Fruit fly (Drosophila melanogaster): ENCODE measurements around the gene Rpt2.

The Rpt2 gene

dm6 chr3R:23962781-23963222, 31.4 kb upstream of the Rpt2 start, which contains the start of gene CG31140:
Gene CG31140, plus strand, starts transcription at chr3R:23963180.
- TF ChIP-seq CG7045 (GFP tag; optimal IDR thresholded peaks at IDR 0.05) (peak; percentile 20), pad (GFP tag; optimal IDR thresholded peaks at IDR 0.05) (peak; percentile 71), CG1620 (GFP tag; optimal IDR thresholded peaks at IDR 0.05) (no peak), Hr96 (GFP tag; optimal IDR thresholded peaks at IDR 0.05) (peak; percentile 9)

DNA sequence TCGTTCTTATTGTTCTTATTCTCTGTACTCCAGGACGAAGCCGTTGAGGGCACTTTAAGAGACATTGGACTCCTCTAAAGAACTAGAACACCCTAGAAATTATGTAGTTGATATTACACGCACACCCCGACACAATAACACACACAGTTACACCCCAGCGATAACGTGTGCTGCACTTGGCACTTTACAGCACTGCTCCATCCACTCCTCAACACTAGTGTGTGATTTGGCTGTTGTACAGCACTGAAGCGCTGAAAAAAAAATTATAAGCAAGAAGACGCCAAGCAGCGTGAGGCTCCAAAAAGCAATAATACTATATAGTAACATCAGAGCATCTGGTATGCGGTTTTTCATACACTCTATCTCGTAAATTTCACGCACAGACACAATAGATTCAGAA, 29.5 kb upstream of the Rpt2 start:
- TF ChIP-seq CG7101 (tag; optimal IDR thresholded peaks at IDR 0.05) (no peak), pad (GFP tag; optimal IDR thresholded peaks at IDR 0.05) (no peak), toe (GFP tag; optimal IDR thresholded peaks at IDR 0.05) (no peak), CG1620 (GFP tag; optimal IDR thresholded peaks at IDR 0.05) (no peak), CG33017 (tag; optimal IDR thresholded peaks at IDR 0.05) (no peak), tj (GFP tag; optimal IDR thresholded peaks at IDR 0.05) (no peak), Hr96 (GFP tag; optimal IDR thresholded peaks at IDR 0.05) (no peak), CG14711 (tag; optimal IDR thresholded peaks at IDR 0.05) (no peak), ovo (GFP tag; optimal IDR thresholded peaks at IDR 0.05) (no peak), bab1 (GFP tag; optimal IDR thresholded peaks at IDR 0.05) (no peak), kay (GFP tag; ENCODE audit: borderline replicate concordance) (no peak), Crg-1 (GFP tag; optimal IDR thresholded peaks at IDR 0.05) (no peak), cnc (optimal IDR thresholded peaks at IDR 0.05) (no peak), CG12768 (GFP tag; optimal IDR thresholded peaks at IDR 0.05) (no peak), cic (GFP tag; optimal IDR thresholded peaks at IDR 0.05) (no peak), CG7045 (GFP tag; optimal IDR thresholded peaks at IDR 0.05) (no peak), CG5204 (GFP tag; optimal IDR thresholded peaks at IDR 0.05) (no peak), CG11617 (GFP tag; optimal IDR thresholded peaks at IDR 0.05) (no peak), Clk (GFP tag; optimal IDR thresholded peaks at IDR 0.05) (no peak)

dm6 chr3R:23958091-23958838, 26.9 kb upstream of the Rpt2 start, which contains the start of the genes GluProRS and AP-1sigma:
Gene GluProRS, minus strand, starts transcription at chr3R:23958391.
Gene AP-1sigma, plus strand, starts transcription at chr3R:23958651.
- TF ChIP-seq toe (GFP tag; optimal IDR thresholded peaks at IDR 0.05) (peak; percentile 93), bab1 (GFP tag; optimal IDR thresholded peaks at IDR 0.05) (peak; percentile 89), CG1620 (GFP tag; optimal IDR thresholded peaks at IDR 0.05) (peak; percentile 91), CG7101 (tag; optimal IDR thresholded peaks at IDR 0.05) (peak; percentile 88), pad (GFP tag; optimal IDR thresholded peaks at IDR 0.05) (peak; percentile 72), CG14711 (tag; optimal IDR thresholded peaks at IDR 0.05) (peak; percentile 85), tj (GFP tag; optimal IDR thresholded peaks at IDR 0.05) (peak; percentile 63), CG5204 (GFP tag; optimal IDR thresholded peaks at IDR 0.05) (peak; percentile 91), Mnt (GFP tag; optimal IDR thresholded peaks at IDR 0.05) (peak; percentile 88), cic (GFP tag; optimal IDR thresholded peaks at IDR 0.05) (peak; percentile 45), CG7045 (GFP tag; optimal IDR thresholded peaks at IDR 0.05) (peak; percentile 83), CG11617 (GFP tag; optimal IDR thresholded peaks at IDR 0.05) (peak; percentile 83), CG12768 (GFP tag; optimal IDR thresholded peaks at IDR 0.05) (peak; percentile 82), cnc (optimal IDR thresholded peaks at IDR 0.05) (no peak), CG33017 (tag; optimal IDR thresholded peaks at IDR 0.05) (peak; percentile 73), kay (GFP tag; ENCODE audit: borderline replicate concordance) (no peak), Clk (GFP tag; optimal IDR thresholded peaks at IDR 0.05) (peak; percentile 83), Hr96 (GFP tag; optimal IDR thresholded peaks at IDR 0.05) (peak; percentile 79), ovo (GFP tag; optimal IDR thresholded peaks at IDR 0.05) (peak; percentile 81), Crg-1 (GFP tag; optimal IDR thresholded peaks at IDR 0.05) (peak; percentile 84)

- TF ChIP-seq CG1620 (GFP tag; optimal IDR thresholded peaks at IDR 0.05) (no peak), toe (GFP tag; optimal IDR thresholded peaks at IDR 0.05) (no peak), CG33017 (tag; optimal IDR thresholded peaks at IDR 0.05) (no peak), kay (GFP tag; ENCODE audit: borderline replicate concordance) (no peak), Hr96 (GFP tag; optimal IDR thresholded peaks at IDR 0.05) (no peak), Mnt (GFP tag; optimal IDR thresholded peaks at IDR 0.05) (no peak), tj (GFP tag; optimal IDR thresholded peaks at IDR 0.05) (no peak), cnc (optimal IDR thresholded peaks at IDR 0.05) (no peak), cic (GFP tag; optimal IDR thresholded peaks at IDR 0.05) (no peak), CG7045 (GFP tag; optimal IDR thresholded peaks at IDR 0.05) (no peak), Clk (GFP tag; optimal IDR thresholded peaks at IDR 0.05) (no peak), Crg-1 (GFP tag; optimal IDR thresholded peaks at IDR 0.05) (no peak), CG11617 (GFP tag; optimal IDR thresholded peaks at IDR 0.05) (no peak), ovo (GFP tag; optimal IDR thresholded peaks at IDR 0.05) (no peak), CG14711 (tag; optimal IDR thresholded peaks at IDR 0.05) (no peak), CG7101 (tag; optimal IDR thresholded peaks at IDR 0.05) (no peak), pad (GFP tag; optimal IDR thresholded peaks at IDR 0.05) (no peak), CG5204 (GFP tag; optimal IDR thresholded peaks at IDR 0.05) (no peak), bab1 (GFP tag; optimal IDR thresholded peaks at IDR 0.05) (no peak)
Measured at dm6 chr3R:23955380-23955779, 24.0 kb upstream of the Rpt2 start.

DNA sequence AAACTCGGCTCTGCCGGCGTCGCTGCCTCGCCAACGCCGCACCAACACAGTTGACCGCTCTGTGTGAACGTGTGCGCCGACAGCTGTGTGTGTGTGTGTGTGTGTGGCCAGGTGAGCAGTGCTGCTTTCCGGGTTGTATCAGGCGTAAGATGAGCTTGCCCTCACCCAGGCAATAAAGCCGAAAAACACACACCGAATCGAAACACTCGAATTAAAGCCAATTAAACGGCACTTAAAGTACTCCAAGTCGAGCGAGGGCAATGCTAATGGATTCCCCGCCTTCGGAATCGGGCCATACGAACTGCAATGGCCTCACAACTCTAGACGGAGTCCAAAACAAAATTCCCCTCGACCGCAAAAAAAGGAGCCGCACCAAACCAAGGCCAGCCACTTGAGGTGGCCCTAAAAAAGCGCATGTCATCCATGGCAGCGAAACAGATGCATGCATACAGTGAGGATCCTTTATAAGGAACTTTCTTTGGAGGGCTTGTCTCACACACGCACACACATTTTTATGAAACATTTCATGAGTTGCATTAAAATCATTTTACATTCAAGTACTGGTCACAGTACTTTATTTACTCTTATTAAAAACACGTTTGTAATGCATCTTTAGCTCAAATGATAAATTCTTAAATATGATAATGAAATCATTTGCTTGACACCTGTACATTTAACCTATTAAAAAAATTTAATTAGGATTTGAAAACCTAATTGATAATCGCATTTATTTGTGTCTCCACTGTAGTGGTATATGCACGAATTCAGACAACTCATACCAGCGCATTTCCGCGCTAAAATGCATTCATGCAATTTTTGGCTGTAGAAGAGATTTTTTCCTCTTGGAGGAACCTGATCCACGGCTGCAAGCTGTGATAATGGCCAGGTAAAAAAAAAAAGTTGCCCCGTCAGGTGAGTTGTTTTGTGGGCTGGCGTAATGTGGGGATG, 17.4 kb upstream of the Rpt2 start:
- peak; percentile 68 for TF ChIP-seq tj (GFP tag; optimal IDR thresholded peaks at IDR 0.05)
- TF ChIP-seq CG1620 (GFP tag; optimal IDR thresholded peaks at IDR 0.05): no peak

DNA sequence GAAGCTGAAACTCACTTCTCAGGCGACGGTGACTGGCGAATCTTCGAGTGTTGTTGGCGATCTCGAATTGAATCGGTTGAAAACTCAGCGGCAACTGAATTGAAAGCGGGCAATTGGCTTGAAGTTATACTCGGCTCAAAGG, 16.8 kb upstream of the Rpt2 start, which contains the start of gene CG12268:
TSS of gene CG12268 (minus strand) at position 101 of the 142 bp plus-strand sequence.
- no peak for TF ChIP-seq Mnt (GFP tag; optimal IDR thresholded peaks at IDR 0.05)
- no peak for TF ChIP-seq ovo (GFP tag; optimal IDR thresholded peaks at IDR 0.05)
- no peak for TF ChIP-seq cic (GFP tag; optimal IDR thresholded peaks at IDR 0.05)
- no peak for TF ChIP-seq CG1620 (GFP tag; optimal IDR thresholded peaks at IDR 0.05)
- no peak for TF ChIP-seq CG33017 (tag; optimal IDR thresholded peaks at IDR 0.05)
- TF ChIP-seq CG12768 (GFP tag; optimal IDR thresholded peaks at IDR 0.05): no peak
- TF ChIP-seq cnc (optimal IDR thresholded peaks at IDR 0.05): no peak
- TF ChIP-seq CG5204 (GFP tag; optimal IDR thresholded peaks at IDR 0.05): no peak
- TF ChIP-seq CG14711 (tag; optimal IDR thresholded peaks at IDR 0.05): no peak
- no peak for TF ChIP-seq tj (GFP tag; optimal IDR thresholded peaks at IDR 0.05)
- no peak for TF ChIP-seq pad (GFP tag; optimal IDR thresholded peaks at IDR 0.05)
- no peak for TF ChIP-seq Clk (GFP tag; optimal IDR thresholded peaks at IDR 0.05)
- TF ChIP-seq CG7101 (tag; optimal IDR thresholded peaks at IDR 0.05): no peak
- TF ChIP-seq Hr96 (GFP tag; optimal IDR thresholded peaks at IDR 0.05): no peak
- no peak for TF ChIP-seq toe (GFP tag; optimal IDR thresholded peaks at IDR 0.05)
- TF ChIP-seq CG7045 (GFP tag; optimal IDR thresholded peaks at IDR 0.05): no peak
- TF ChIP-seq Crg-1 (GFP tag; optimal IDR thresholded peaks at IDR 0.05): no peak
- no peak for TF ChIP-seq CG11617 (GFP tag; optimal IDR thresholded peaks at IDR 0.05)
- no peak for TF ChIP-seq kay (GFP tag; ENCODE audit: borderline replicate concordance)
- no peak for TF ChIP-seq bab1 (GFP tag; optimal IDR thresholded peaks at IDR 0.05)

Measured in whole organism, adult.